Fruit fly (Drosophila melanogaster): Measurements from ENCODE around the gene Tom70.

The Tom70 gene

dm6 chr2L:12038177-12038581 is at the start of gene Tom70:
Gene Tom70 (minus strand): TSS chr2L:12038511.
- no peak for TF ChIP-seq sv (GFP tag; optimal IDR thresholded peaks at IDR 0.05)
- no peak for TF ChIP-seq fru (GFP tag; optimal IDR thresholded peaks at IDR 0.05)
- no peak for TF ChIP-seq Hr78 (GFP tag; optimal IDR thresholded peaks at IDR 0.05)
- TF ChIP-seq brk (GFP tag; optimal IDR thresholded peaks at IDR 0.05): no peak
- no peak for TF ChIP-seq Hnf4 (GFP tag; optimal IDR thresholded peaks at IDR 0.05)
- no peak for TF ChIP-seq tai (GFP tag; optimal IDR thresholded peaks at IDR 0.05)
- TF ChIP-seq h (GFP tag; optimal IDR thresholded peaks at IDR 0.05): no peak

- TF ChIP-seq Hr78 (GFP tag; optimal IDR thresholded peaks at IDR 0.05) (no peak), Dfd (GFP tag; optimal IDR thresholded peaks at IDR 0.05) (no peak), foxo (GFP tag; optimal IDR thresholded peaks at IDR 0.05) (no peak), woc (GFP tag; optimal IDR thresholded peaks at IDR 0.05) (no peak), fru (GFP tag; optimal IDR thresholded peaks at IDR 0.05) (no peak), br (GFP tag; optimal IDR thresholded peaks at IDR 0.05) (no peak), CG9705 (GFP tag; optimal IDR thresholded peaks at IDR 0.05) (no peak), OdsH (GFP tag; optimal IDR thresholded peaks at IDR 0.05) (no peak), psq (GFP tag; optimal IDR thresholded peaks at IDR 0.05) (no peak), pan (optimal IDR thresholded peaks at IDR 0.05) (no peak), HLH106 (tag; optimal IDR thresholded peaks at IDR 0.05) (no peak), dmrt93B (GFP tag; optimal IDR thresholded peaks at IDR 0.05) (no peak), Hnf4 (GFP tag; optimal IDR thresholded peaks at IDR 0.05) (no peak), sage (GFP tag; optimal IDR thresholded peaks at IDR 0.05) (no peak), ey (GFP tag; optimal IDR thresholded peaks at IDR 0.05) (no peak)
Measured at dm6 chr2L:12087442-12087841, 49.1 kb upstream of the Tom70 start.

dm6 chr2L:12085619-12086171 is 47.4 kb upstream of the Tom70 start, which contains the start of gene prd:
Gene prd (minus strand): TSS chr2L:12085827.
- TF ChIP-seq Hnf4 (GFP tag; optimal IDR thresholded peaks at IDR 0.05): no peak
- no peak for TF ChIP-seq psq (GFP tag; optimal IDR thresholded peaks at IDR 0.05)
- no peak for TF ChIP-seq lola (GFP tag; optimal IDR thresholded peaks at IDR 0.05)
- no peak for TF ChIP-seq Dif (GFP tag; optimal IDR thresholded peaks at IDR 0.05; ENCODE audit: partially characterized antibody)
- no peak for TF ChIP-seq usp (GFP tag; optimal IDR thresholded peaks at IDR 0.05)
- TF ChIP-seq Dfd (GFP tag; optimal IDR thresholded peaks at IDR 0.05): no peak
- no peak for TF ChIP-seq woc (GFP tag; optimal IDR thresholded peaks at IDR 0.05)
- no peak for TF ChIP-seq Hr78 (GFP tag; optimal IDR thresholded peaks at IDR 0.05)
- TF ChIP-seq br (GFP tag; optimal IDR thresholded peaks at IDR 0.05): no peak
- TF ChIP-seq Myc (optimal IDR thresholded peaks at IDR 0.05): no peak
- TF ChIP-seq GATAd (GFP tag; optimal IDR thresholded peaks at IDR 0.05): no peak
- TF ChIP-seq CG9705 (GFP tag; optimal IDR thresholded peaks at IDR 0.05): no peak
- TF ChIP-seq sv (GFP tag; optimal IDR thresholded peaks at IDR 0.05): no peak

- TF ChIP-seq jim (GFP tag; optimal IDR thresholded peaks at IDR 0.05): no peak
- no peak for TF ChIP-seq foxo (GFP tag; optimal IDR thresholded peaks at IDR 0.05)
- TF ChIP-seq sage (GFP tag; optimal IDR thresholded peaks at IDR 0.05): no peak
- no peak for TF ChIP-seq Myc (optimal IDR thresholded peaks at IDR 0.05)
- no peak for TF ChIP-seq GATAd (GFP tag; optimal IDR thresholded peaks at IDR 0.05)
- no peak for TF ChIP-seq CG9705 (GFP tag; optimal IDR thresholded peaks at IDR 0.05)
- TF ChIP-seq Mio (GFP tag; optimal IDR thresholded peaks at IDR 0.05): no peak
- TF ChIP-seq Abd-B (GFP tag; optimal IDR thresholded peaks at IDR 0.05): no peak
- TF ChIP-seq dsf (GFP tag; optimal IDR thresholded peaks at IDR 0.05; ENCODE audit: borderline replicate concordance): no peak
- no peak for TF ChIP-seq fru (GFP tag; optimal IDR thresholded peaks at IDR 0.05)
- no peak for TF ChIP-seq h (GFP tag; optimal IDR thresholded peaks at IDR 0.05)
- TF ChIP-seq CG32264 (GFP tag; optimal IDR thresholded peaks at IDR 0.05): no peak
- TF ChIP-seq usp (GFP tag; optimal IDR thresholded peaks at IDR 0.05): no peak
- TF ChIP-seq dl (GFP tag; optimal IDR thresholded peaks at IDR 0.05; ENCODE audit: insufficient read depth in 1 of 2, partially characterized antibody in 2 of 2): no peak
- no peak for TF ChIP-seq Dfd (GFP tag; optimal IDR thresholded peaks at IDR 0.05)
Measured at dm6 chr2L:12085010-12085409, 46.7 kb upstream of the Tom70 start.

- TF ChIP-seq sv (GFP tag; optimal IDR thresholded peaks at IDR 0.05) (no peak), CG9705 (GFP tag; optimal IDR thresholded peaks at IDR 0.05) (no peak), dmrt93B (GFP tag; optimal IDR thresholded peaks at IDR 0.05) (no peak), dsf (GFP tag; optimal IDR thresholded peaks at IDR 0.05; ENCODE audit: borderline replicate concordance) (no peak), OdsH (GFP tag; optimal IDR thresholded peaks at IDR 0.05) (no peak), fru (GFP tag; optimal IDR thresholded peaks at IDR 0.05) (no peak), usp (GFP tag; optimal IDR thresholded peaks at IDR 0.05) (no peak), dl (GFP tag; optimal IDR thresholded peaks at IDR 0.05; ENCODE audit: insufficient read depth in 1 of 2, partially characterized antibody in 2 of 2) (no peak), Jra (GFP tag; optimal IDR thresholded peaks at IDR 0.05) (no peak), psq (GFP tag; optimal IDR thresholded peaks at IDR 0.05) (no peak), h (GFP tag; optimal IDR thresholded peaks at IDR 0.05) (no peak), Hr83 (GFP tag; optimal IDR thresholded peaks at IDR 0.05; ENCODE audit: poor library complexity, severe bottlenecking) (no peak), Vsx2 (GFP tag; optimal IDR thresholded peaks at IDR 0.05; ENCODE audit: partially characterized antibody) (no peak), GATAd (GFP tag; optimal IDR thresholded peaks at IDR 0.05) (no peak), Dif (GFP tag; optimal IDR thresholded peaks at IDR 0.05; ENCODE audit: partially characterized antibody) (no peak), CrebA (GFP tag; optimal IDR thresholded peaks at IDR 0.05; ENCODE audit: borderline replicate concordance) (no peak), br (GFP tag; optimal IDR thresholded peaks at IDR 0.05) (no peak)
Measured at dm6 chr2L:12081118-12081665, 42.9 kb upstream of the Tom70 start.

Measured in whole organism, wandering third instar larva.